Fruit fly (Drosophila melanogaster) Kc167 (cell line): ENCODE measurements around the gene CG42397.

Experiments
- Sin3A ChIP-seq: fragments of >200 bp; optimal IDR thresholded peaks from 2 replicates; lab custom pipeline; 2018; ENCODE audit warnings: missing external identifiers
- insv ChIP-seq: fragments of >200 bp; optimal IDR thresholded peaks from 3 replicates; lab custom pipeline; 2018; ENCODE audit warnings: missing external identifiers
- psq ChIP-seq: fragments of >200 bp; optimal IDR thresholded peaks from 2 replicates; lab custom pipeline; 2017; ENCODE audit warnings: missing external identifiers
- ttk ChIP-seq: sonication (Bioruptor generic); optimal IDR thresholded peaks from 2 replicates; lab custom pipeline; 2017; ENCODE audit warnings: missing external identifiers

dm6 chr3L:11953783-11954182, 19.8 kb downstream of the CG42397 start, which contains the start of gene CG7248:
- TF ChIP-seq Sin3A (no peak), insv (lab: Kevin White, UChicago) (no peak), ttk (lab: Kevin White, UChicago) (no peak), psq (lab: Kevin White, UChicago) (no peak)
